Fruit fly (Drosophila melanogaster) whole organism, embryonic: ENCODE data around the gene BOD1.

ENCODE experiments used
- B-H2 ChIP-seq: fragments of 200-800 bp; sonication (Bioruptor generic); optimal IDR thresholded peaks from 2 replicates; lab custom pipeline; 2018; ENCODE audit warnings: missing biosample characterization, mild to moderate bottlenecking, missing genetic modification characterization
- Blimp-1 ChIP-seq: fragments of 200-800 bp; sonication (Bioruptor generic); optimal IDR thresholded peaks from 3 replicates; lab custom pipeline; 2018; ENCODE audit warnings: missing biosample characterization, missing genetic modification characterization, mild to moderate bottlenecking, moderate library complexity, missing genetic modification reagents
- CG11695 ChIP-seq: fragments of 200-800 bp; sonication (Bioruptor generic); IDR thresholded peaks from 3 replicates; pipeline ENCODE4 v1.3.6; 2022; ENCODE audit warnings: missing biosample characterization, missing genetic modification characterization
- CG13775 ChIP-seq: fragments of 200-800 bp; sonication (Bioruptor generic); optimal IDR thresholded peaks from 3 replicates; lab custom pipeline; 2017; ENCODE audit warnings: missing biosample characterization, mild to moderate bottlenecking, missing genetic modification characterization
- CG15073 ChIP-seq: fragments of 200-800 bp; sonication (Bioruptor generic); optimal IDR thresholded peaks from 2 replicates; lab custom pipeline; 2016; ENCODE audit warnings: missing biosample characterization, missing genetic modification characterization
- CG15601 ChIP-seq: fragments of 200-800 bp; sonication (Bioruptor generic); optimal IDR thresholded peaks from 3 replicates; lab custom pipeline; 2019; ENCODE audit warnings: missing biosample characterization, mild to moderate bottlenecking, missing genetic modification characterization, moderate library complexity
- CG18619 ChIP-seq: fragments of 200-800 bp; sonication (Bioruptor generic); optimal IDR thresholded peaks from 3 replicates; lab custom pipeline; 2017; ENCODE audit warnings: missing biosample characterization, mild to moderate bottlenecking, missing genetic modification characterization
- CG2116 ChIP-seq: fragments of 200-800 bp; sonication (Bioruptor generic); optimal IDR thresholded peaks from 3 replicates; lab custom pipeline; 2018; ENCODE audit warnings: missing biosample characterization, mild to moderate bottlenecking, missing genetic modification characterization
- CG2712 ChIP-seq: fragments of 200-800 bp; optimal IDR thresholded peaks from 3 replicates; lab custom pipeline; 2019; ENCODE audit warnings: missing biosample characterization, mild to moderate bottlenecking, missing genetic modification characterization, moderate library complexity
- CG3407 ChIP-seq: fragments of 200-800 bp; sonication (Bioruptor generic); optimal IDR thresholded peaks from 2 replicates; lab custom pipeline; 2018; ENCODE audit warnings: missing biosample characterization, mild to moderate bottlenecking, missing genetic modification characterization
- CG4820 ChIP-seq: fragments of 200-800 bp; sonication (Bioruptor generic); optimal IDR thresholded peaks from 3 replicates; lab custom pipeline; 2016; ENCODE audit warnings: missing biosample characterization, missing genetic modification characterization
- CG7745 ChIP-seq: fragments of 200-800 bp; sonication (Bioruptor generic); optimal IDR thresholded peaks from 2 replicates; lab custom pipeline; 2018; ENCODE audit warnings: missing biosample characterization, mild to moderate bottlenecking, missing genetic modification characterization, moderate library complexity
- CG8388 ChIP-seq: fragments of 200-800 bp; sonication (Bioruptor generic); optimal IDR thresholded peaks from 2 replicates; lab custom pipeline; 2019; ENCODE audit warnings: missing biosample characterization, mild to moderate bottlenecking, missing genetic modification characterization, moderate library complexity
- CG8765 ChIP-seq: fragments of 200-800 bp; sonication (Bioruptor generic); IDR thresholded peaks from 2 replicates; pipeline ENCODE4 v1.3.6; 2022; ENCODE audit warnings: missing biosample characterization, missing genetic modification characterization
- CG9609 ChIP-seq: fragments of 200-800 bp; sonication (Bioruptor generic); optimal IDR thresholded peaks from 3 replicates; lab custom pipeline; 2016; ENCODE audit warnings: missing biosample characterization, missing genetic modification characterization
- Chrac-16 ChIP-seq: fragments of 200-800 bp; sonication (Bioruptor generic); optimal IDR thresholded peaks from 3 replicates; lab custom pipeline; 2016; ENCODE audit warnings: missing biosample characterization, missing genetic modification characterization
- CoRest ChIP-seq: fragments of 200-800 bp; sonication (Bioruptor generic); optimal IDR thresholded peaks from 3 replicates; lab custom pipeline; 2018; ENCODE audit warnings: missing biosample characterization, mild to moderate bottlenecking, missing genetic modification characterization, moderate library complexity
- D19A ChIP-seq: fragments of 200-800 bp; optimal IDR thresholded peaks from 3 replicates; lab custom pipeline; 2019; ENCODE audit warnings: missing biosample characterization, mild to moderate bottlenecking, missing genetic modification characterization, moderate library complexity
- D19B ChIP-seq: fragments of 200-800 bp; sonication (Bioruptor generic); optimal IDR thresholded peaks from 2 replicates; lab custom pipeline; 2017; ENCODE audit warnings: missing biosample characterization, mild to moderate bottlenecking, missing genetic modification characterization
- Dbx ChIP-seq: fragments of 200-800 bp; sonication (Bioruptor generic); IDR thresholded peaks from 3 replicates; pipeline ENCODE4 v1.3.6; 2022; ENCODE audit warnings: missing biosample characterization, missing genetic modification characterization
- E2f2 ChIP-seq: fragments of 200-800 bp; sonication (Bioruptor generic); IDR thresholded peaks from 2 replicates; pipeline ENCODE4 v1.3.6; 2022; ENCODE audit warnings: missing biosample characterization, missing genetic modification characterization
- Elba2 ChIP-seq: fragments of 200-800 bp; sonication (Bioruptor generic); optimal IDR thresholded peaks from 3 replicates; lab custom pipeline; 2016; ENCODE audit warnings: missing biosample characterization, missing genetic modification characterization
- HmgZ ChIP-seq: fragments of 200-800 bp; sonication (Bioruptor generic); optimal IDR thresholded peaks from 2 replicates; lab custom pipeline; 2018; ENCODE audit warnings: missing biosample characterization, mild to moderate bottlenecking, missing genetic modification characterization
- Hr51 ChIP-seq, 2 experiments: fragments of 200-800 bp; sonication (Bioruptor generic); optimal IDR thresholded peaks; 2 replicates in 1 of 2; 3 replicates in 1 of 2; lab custom pipeline; 2016 to 2018; ENCODE audit warnings: missing biosample characterization in 2 of 2, missing genetic modification characterization in 2 of 2, mild to moderate bottlenecking in 1 of 2, moderate library complexity in 1 of 2
- Nf-YC ChIP-seq: fragments of 200-800 bp; optimal IDR thresholded peaks from 3 replicates; lab custom pipeline; 2019; ENCODE audit warnings: missing biosample characterization, mild to moderate bottlenecking, missing genetic modification characterization, moderate library complexity
- Rx ChIP-seq: fragments of 200-800 bp; sonication (Bioruptor generic); IDR thresholded peaks from 2 replicates; pipeline ENCODE4 v1.3.6; 2022; ENCODE audit warnings: missing biosample characterization, missing genetic modification characterization
- Six4 ChIP-seq: fragments of 200-800 bp; sonication (Bioruptor generic); optimal IDR thresholded peaks from 2 replicates; lab custom pipeline; 2016; ENCODE audit warnings: missing biosample characterization, missing genetic modification characterization
- Sry-δ ChIP-seq: fragments of 200-800 bp; sonication (Bioruptor generic); optimal IDR thresholded peaks from 2 replicates; lab custom pipeline; 2016; ENCODE audit warnings: missing biosample characterization, missing genetic modification characterization
- Trl ChIP-seq, 3 experiments: fragments of >200 bp in 2 of 3; fragments of 200-800 bp in 1 of 3; sonication (Bioruptor generic) in 1 of 3; optimal IDR thresholded peaks; 2 replicates in 1 of 3; 3 replicates in 2 of 3; lab custom pipeline; 2016 to 2017; ENCODE audit warnings: missing biosample characterization in 1 of 3, missing genetic modification characterization in 1 of 3
- al ChIP-seq: fragments of 200-800 bp; sonication (Bioruptor generic); IDR thresholded peaks from 2 replicates; pipeline ENCODE4 v1.3.6; 2022; ENCODE audit warnings: missing biosample characterization, missing genetic modification characterization
- aop ChIP-seq: fragments of 200-800 bp; sonication (Bioruptor generic); IDR thresholded peaks from 2 replicates; pipeline ENCODE4 v1.3.6; 2022; ENCODE audit warnings: missing biosample characterization, missing genetic modification characterization
- ato ChIP-seq: fragments of 200-800 bp; sonication (Bioruptor generic); IDR thresholded peaks from 2 replicates; pipeline ENCODE4 v1.3.6; 2022; ENCODE audit warnings: missing biosample characterization, missing genetic modification characterization; ENCODE audit not compliant: partially characterized antibody
- crol ChIP-seq: fragments of 200-800 bp; sonication (Bioruptor generic); IDR thresholded peaks from 2 replicates; pipeline ENCODE4 v1.3.6; 2022; ENCODE audit warnings: missing biosample characterization, missing genetic modification characterization
- da ChIP-seq: fragments of 200-800 bp; sonication (Bioruptor generic); optimal IDR thresholded peaks from 2 replicates; lab custom pipeline; 2016; ENCODE audit warnings: missing biosample characterization, missing genetic modification characterization
- dpn ChIP-seq, 2 experiments: fragments of 200-800 bp; sonication (Bioruptor generic); optimal IDR thresholded peaks; 3 replicates each; lab custom pipeline; 2016; ENCODE audit warnings: missing biosample characterization in 2 of 2, missing genetic modification characterization in 2 of 2
- grau ChIP-seq: fragments of 200-800 bp; optimal IDR thresholded peaks from 3 replicates; lab custom pipeline; 2019; ENCODE audit warnings: missing biosample characterization, mild to moderate bottlenecking, missing genetic modification characterization, moderate library complexity
- kni ChIP-seq: fragments of 200-800 bp; sonication (Bioruptor generic); optimal IDR thresholded peaks from 3 replicates; lab custom pipeline; 2017; ENCODE audit warnings: mild to moderate bottlenecking, missing biosample characterization, missing genetic modification reagents, missing genetic modification characterization
- odd ChIP-seq: fragments of 200-800 bp; sonication (Bioruptor generic); optimal IDR thresholded peaks from 2 replicates; lab custom pipeline; 2017; ENCODE audit warnings: missing biosample characterization, mild to moderate bottlenecking, missing genetic modification characterization
- pfk ChIP-seq: fragments of 200-800 bp; sonication (Bioruptor generic); optimal IDR thresholded peaks from 2 replicates; lab custom pipeline; 2018; ENCODE audit warnings: missing biosample characterization, mild to moderate bottlenecking, missing genetic modification characterization, moderate library complexity
- pho ChIP-seq: fragments of 200-800 bp; sonication (Bioruptor generic); optimal IDR thresholded peaks from 2 replicates; lab custom pipeline; 2016; ENCODE audit warnings: missing biosample characterization, missing genetic modification characterization
- row ChIP-seq: fragments of 200-800 bp; sonication (Bioruptor generic); IDR thresholded peaks from 3 replicates; pipeline ENCODE4 v1.3.6; 2022; ENCODE audit warnings: missing biosample characterization, missing genetic modification characterization
- slbo ChIP-seq: fragments of 200-800 bp; sonication (Bioruptor generic); IDR thresholded peaks from 2 replicates; pipeline ENCODE4 v1.3.6; 2022; ENCODE audit warnings: missing biosample characterization, missing genetic modification characterization
- sug ChIP-seq: fragments of 200-800 bp; optimal IDR thresholded peaks from 2 replicates; lab custom pipeline; 2019; ENCODE audit warnings: missing biosample characterization, mild to moderate bottlenecking, missing genetic modification characterization, moderate library complexity
- tgo ChIP-seq: fragments of 200-800 bp; sonication (Bioruptor generic); IDR thresholded peaks from 3 replicates; pipeline ENCODE4 v1.3.6; 2022; ENCODE audit warnings: missing biosample characterization, missing genetic modification characterization
- ttk ChIP-seq: fragments of 200-800 bp; sonication (Bioruptor generic); IDR thresholded peaks from 2 replicates; pipeline ENCODE4 v2.1.2; 2022; ENCODE audit warnings: missing biosample characterization, missing genetic modification characterization
- twi ChIP-seq: fragments of 200-800 bp; optimal IDR thresholded peaks from 2 replicates; lab custom pipeline; 2019; ENCODE audit warnings: missing biosample characterization, mild to moderate bottlenecking, missing genetic modification characterization, moderate library complexity
- unc-4 ChIP-seq: fragments of 200-800 bp; sonication (Bioruptor generic); IDR thresholded peaks from 2 replicates; pipeline ENCODE4 v1.3.6; 2022; ENCODE audit warnings: missing biosample characterization, missing genetic modification characterization; ENCODE audit not compliant: partially characterized antibody
- zen ChIP-seq: fragments of 200-800 bp; sonication (Bioruptor generic); optimal IDR thresholded peaks from 3 replicates; lab custom pipeline; 2018; ENCODE audit warnings: missing biosample characterization, mild to moderate bottlenecking, missing genetic modification characterization, moderate library complexity

The BOD1 gene

DNA sequence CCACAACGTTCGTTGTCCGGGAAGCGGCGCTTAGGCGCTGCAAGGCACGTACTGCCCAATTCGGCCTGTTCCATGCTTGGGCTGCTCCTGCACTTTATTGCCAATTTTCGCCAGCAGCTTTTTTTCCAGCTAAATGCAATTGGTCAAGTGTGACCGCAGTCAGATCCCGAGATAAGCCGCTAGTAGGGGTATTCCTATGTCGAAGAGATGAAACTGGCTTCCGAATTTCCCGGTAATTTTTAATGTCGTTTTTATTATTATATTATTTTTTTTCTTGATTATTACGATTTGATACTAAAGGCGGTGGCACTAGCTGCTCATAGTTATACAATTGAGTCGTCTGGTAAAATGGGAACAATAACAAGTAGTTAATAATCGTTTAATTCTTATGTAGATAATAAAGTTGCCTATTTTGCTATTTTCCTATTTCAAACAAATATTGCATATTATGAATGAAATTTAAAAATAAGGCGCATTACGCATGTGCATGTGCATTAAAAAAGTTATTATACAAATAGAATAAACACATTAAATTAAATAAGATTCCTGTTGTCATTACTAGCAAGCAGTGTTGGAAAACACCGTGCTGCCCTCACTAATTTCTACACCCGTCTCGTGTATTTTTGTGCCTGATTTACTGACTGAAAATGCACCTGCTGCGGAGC is 21.6 kb upstream of the BOD1 start, which contains the start of the genes CG5003 and mRpS22 (continued):
- peak; percentile 45 for TF ChIP-seq D19B
- TF ChIP-seq D19A (tag; lab: Kevin White, UChicago) = no peak
- no peak for TF ChIP-seq CG15073 (GFP tag; lab: Kevin White, UChicago)
- TF ChIP-seq Elba2 (GFP tag; lab: Kevin White, UChicago) = peak; percentile 66
- no peak for TF ChIP-seq pfk (GFP tag; lab: Kevin White, UChicago)
- 0 out of 2 replicates have a peak, but pooled peaks have one; percentile 5 for TF ChIP-seq ttk (GFP tag; lab: Robert Waterston, UW)
- peak; percentile 49; the same call in 1 of the 3 replicates for TF ChIP-seq tgo (GFP tag; lab: Robert Waterston, UW)
- peak; percentile 16 for TF ChIP-seq pho
- TF ChIP-seq CG13775 (GFP tag; lab: Kevin White, UChicago) = peak; percentile 75
- TF ChIP-seq Hr51 (GFP tag; optimal IDR thresholded peaks at IDR 0.05; lab: Kevin White, UChicago) = peak in 1 of 2 experiments; percentile 57
- no peak for TF ChIP-seq CG11695 (GFP tag; lab: Robert Waterston, UW)
- peak; percentile 51 for TF ChIP-seq CG2116

DNA sequence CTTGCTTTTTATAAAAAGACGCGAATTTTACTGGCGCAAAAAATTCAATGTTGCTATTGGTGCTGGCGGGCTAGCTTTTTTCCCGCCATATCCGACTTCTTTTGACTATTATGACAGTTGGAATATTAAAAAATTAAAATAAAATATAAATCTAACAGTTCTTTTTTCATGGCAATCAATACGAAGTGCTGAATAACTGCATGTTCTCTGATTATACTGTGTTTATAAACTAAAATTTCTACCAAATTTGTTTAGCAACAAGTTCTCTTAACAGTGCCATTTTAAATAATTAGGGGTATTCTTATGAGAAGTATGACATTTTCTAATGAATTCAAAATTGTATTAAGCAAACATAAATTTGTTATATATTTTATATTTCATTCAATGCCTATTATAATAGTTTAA is 18.7 kb upstream of the BOD1 start, which contains the start of gene Boh1:
Boh1 (minus strand) TSS at position 76 of the 405 bp plus-strand sequence.
- peak in 1 of 2 experiments; percentile 9 for TF ChIP-seq dpn (GFP tag; optimal IDR thresholded peaks at IDR 0.05; lab: Kevin White, UChicago)
- no peak for TF ChIP-seq CG8765 (GFP tag; lab: Robert Waterston, UW)
- no peak for TF ChIP-seq aop
- TF ChIP-seq Rx = no peak
- TF ChIP-seq odd (GFP tag; lab: Kevin White, UChicago) = no peak
- TF ChIP-seq Chrac-16 (GFP tag; lab: Kevin White, UChicago) = no peak
- no peak for TF ChIP-seq unc-4 (GFP tag; lab: Robert Waterston, UW)
- TF ChIP-seq CG18619 (GFP tag; lab: Kevin White, UChicago) = no peak
- TF ChIP-seq row = peak; percentile 90
- peak; percentile 28; the same call in 1 of the 2 replicates for TF ChIP-seq E2f2 (GFP tag; lab: Robert Waterston, UW)
- peak; percentile 13 for TF ChIP-seq Blimp-1 (GFP tag; lab: Kevin White, UChicago)
- no peak for TF ChIP-seq Dbx
- peak; percentile 59 for TF ChIP-seq Nf-YC (tag; lab: Kevin White, UChicago)
- peak; percentile 48 for TF ChIP-seq sug (tag; lab: Kevin White, UChicago)
- no peak for TF ChIP-seq kni (GFP tag; lab: Kevin White, UChicago)
- no peak for TF ChIP-seq ato (GFP tag; lab: Robert Waterston, UW)
- TF ChIP-seq crol (GFP tag; lab: Robert Waterston, UW) = no peak
- TF ChIP-seq al (GFP tag; lab: Robert Waterston, UW) = no peak
- no peak for TF ChIP-seq CG4820 (GFP tag; lab: Kevin White, UChicago)
- peak; percentile 42 for TF ChIP-seq B-H2 (GFP tag; lab: Kevin White, UChicago)
- peak; percentile 25; the same call in 1 of the 2 replicates for TF ChIP-seq slbo (GFP tag; lab: Robert Waterston, UW)
- TF ChIP-seq CG7745 (tag; lab: Kevin White, UChicago) = no peak
- TF ChIP-seq CG2712 (tag; lab: Kevin White, UChicago) = peak; percentile 69
- TF ChIP-seq CG3407 (GFP tag; lab: Kevin White, UChicago) = peak; percentile 10
- TF ChIP-seq da (GFP tag; lab: Kevin White, UChicago) = no peak
- TF ChIP-seq grau = peak; percentile 41
- TF ChIP-seq HmgZ = peak; percentile 34
- no peak for TF ChIP-seq Trl (optimal IDR thresholded peaks at IDR 0.05; lab: Kevin White, UChicago)
- no peak for TF ChIP-seq Trl (GFP tag; optimal IDR thresholded peaks at IDR 0.05; lab: Kevin White, UChicago)
- TF ChIP-seq CG8388 (GFP tag; lab: Kevin White, UChicago) = peak; percentile 24
- TF ChIP-seq CG9609 (GFP tag; lab: Kevin White, UChicago) = no peak
- peak; percentile 56 for TF ChIP-seq CoRest (tag; lab: Kevin White, UChicago)
- peak; percentile 32 for TF ChIP-seq CG15601 (tag; lab: Kevin White, UChicago)
- TF ChIP-seq twi (tag; lab: Kevin White, UChicago) = peak; percentile 8
- peak; percentile 3 for TF ChIP-seq zen (tag; lab: Kevin White, UChicago)
- no peak for TF ChIP-seq Sry-δ (GFP tag; lab: Kevin White, UChicago)
- no peak for TF ChIP-seq Six4 (GFP tag; lab: Kevin White, UChicago)
